Worm (Caenorhabditis elegans) whole organism, late embryonic: Measurements from ENCODE around the gene srbc-29.
"Not testable (repeated sequence)": the region's sequence is repeated elsewhere in the genome, so short reads cannot be mapped to it uniquely, and the experiment has no call there.

Source experiments
- F13H6.1 ChIP-seq: sonication (generic microtip); optimal IDR thresholded peaks from 2 replicates; lab custom pipeline; 2016; ENCODE audit warnings: missing genetic modification characterization, missing compliant biosample characterization
- T23F11.4 ChIP-seq: fragments of 200-800 bp; sonication (Bioruptor generic); optimal IDR thresholded peaks from 2 replicates; lab custom pipeline; 2018; ENCODE audit warnings: mild to moderate bottlenecking, missing genetic modification characterization, missing compliant biosample characterization
- ahr-1 ChIP-seq: sonication (generic microtip); optimal IDR thresholded peaks from 2 replicates; lab custom pipeline; 2016; ENCODE audit warnings: missing genetic modification characterization, missing compliant biosample characterization
- ceh-18 ChIP-seq: sonication (generic microtip); optimal IDR thresholded peaks from 2 replicates; lab custom pipeline; 2016; ENCODE audit warnings: missing genetic modification characterization, missing compliant biosample characterization
- ceh-19 ChIP-seq: fragments of 200-800 bp; sonication (Bioruptor generic); optimal IDR thresholded peaks from 2 replicates; lab custom pipeline; 2018; ENCODE audit warnings: mild to moderate bottlenecking, missing genetic modification characterization, missing compliant biosample characterization
- ceh-22 ChIP-seq: sonication (generic microtip); optimal IDR thresholded peaks from 2 replicates; lab custom pipeline; 2017; ENCODE audit warnings: missing biosample characterization, missing genetic modification characterization
- ceh-24 ChIP-seq: sonication (generic microtip); optimal IDR thresholded peaks from 2 replicates; lab custom pipeline; 2016; ENCODE audit warnings: mild to moderate bottlenecking, missing genetic modification characterization, missing compliant biosample characterization
- ceh-31 ChIP-seq: sonication (generic microtip); optimal IDR thresholded peaks from 2 replicates; lab custom pipeline; 2016; ENCODE audit warnings: missing genetic modification characterization, missing compliant biosample characterization
- ceh-48 ChIP-seq: sonication (generic microtip); optimal IDR thresholded peaks from 2 replicates; lab custom pipeline; 2016; ENCODE audit warnings: missing genetic modification characterization, inconsistent platforms, missing compliant biosample characterization
- dmd-4 ChIP-seq: sonication (generic microtip); optimal IDR thresholded peaks from 2 replicates; lab custom pipeline; 2016; ENCODE audit warnings: borderline replicate concordance, missing genetic modification characterization, missing compliant biosample characterization
- elt-2 ChIP-seq: sonication (generic microtip); optimal IDR thresholded peaks from 2 replicates; lab custom pipeline; 2016; ENCODE audit warnings: missing genetic modification reagents, missing genetic modification characterization, missing compliant biosample characterization
- gmeb-2 ChIP-seq: sonication (generic microtip); optimal IDR thresholded peaks from 2 replicates; lab custom pipeline; 2016; ENCODE audit warnings: missing genetic modification characterization, inconsistent platforms, missing compliant biosample characterization
- hlh-13 ChIP-seq: fragments of 200-800 bp; sonication (Bioruptor generic); optimal IDR thresholded peaks from 2 replicates; lab custom pipeline; 2018; ENCODE audit warnings: mild to moderate bottlenecking, missing genetic modification characterization, missing compliant biosample characterization
- hlh-8 ChIP-seq: sonication (generic microtip); optimal IDR thresholded peaks from 2 replicates; lab custom pipeline; 2016; ENCODE audit warnings: missing genotype, missing genetic modification characterization, missing compliant biosample characterization
- lin-11 ChIP-seq: fragments of 200-800 bp; sonication (Bioruptor generic); optimal IDR thresholded peaks from 2 replicates; lab custom pipeline; 2018; ENCODE audit warnings: mild to moderate bottlenecking, missing genetic modification characterization, missing compliant biosample characterization
- madf-2 ChIP-seq: sonication (generic microtip); optimal IDR thresholded peaks from 2 replicates; lab custom pipeline; 2017; ENCODE audit warnings: missing genetic modification characterization, missing compliant biosample characterization
- mec-3 ChIP-seq: sonication (generic microtip); optimal IDR thresholded peaks from 2 replicates; lab custom pipeline; 2016; ENCODE audit warnings: borderline replicate concordance, missing genetic modification characterization, missing compliant biosample characterization
- nfya-1 ChIP-seq: sonication (generic microtip); optimal IDR thresholded peaks from 2 replicates; lab custom pipeline; 2017; ENCODE audit warnings: missing genetic modification characterization, mild to moderate bottlenecking, missing compliant biosample characterization, antibody characterized with exemption, moderate library complexity
- nhr-232 ChIP-seq: sonication (generic microtip); optimal IDR thresholded peaks from 2 replicates; lab custom pipeline; 2016; ENCODE audit warnings: missing genetic modification characterization, missing compliant biosample characterization
- npax-4 ChIP-seq: sonication (generic microtip); optimal IDR thresholded peaks from 2 replicates; lab custom pipeline; 2016; ENCODE audit warnings: missing genetic modification characterization, missing compliant biosample characterization
- odd-2 ChIP-seq: sonication (generic microtip); optimal IDR thresholded peaks from 2 replicates; lab custom pipeline; 2017; ENCODE audit warnings: antibody characterized with exemption, mild to moderate bottlenecking, missing genetic modification characterization, missing compliant biosample characterization
- pat-9 ChIP-seq: fragments of 200-800 bp; sonication (Bioruptor generic); optimal IDR thresholded peaks from 2 replicates; lab custom pipeline; 2018; ENCODE audit warnings: mild to moderate bottlenecking, missing genetic modification characterization, moderate library complexity, missing compliant biosample characterization
- pax-1 ChIP-seq: fragments of 150-350 bp; optimal IDR thresholded peaks from 2 replicates; lab custom pipeline; 2014; ENCODE audit warnings: missing biosample characterization, missing genetic modification characterization
- pha-4 ChIP-seq: fragments of 150-350 bp; optimal IDR thresholded peaks from 2 replicates; lab custom pipeline; 2018; ENCODE audit warnings: missing biosample characterization, missing genetic modification reagents, missing genetic modification characterization
- pqm-1 ChIP-seq: sonication (generic microtip); optimal IDR thresholded peaks from 2 replicates; lab custom pipeline; 2016; ENCODE audit warnings: missing genetic modification characterization, missing compliant biosample characterization
- rnt-1 ChIP-seq: sonication (generic microtip); optimal IDR thresholded peaks from 2 replicates; lab custom pipeline; 2016; ENCODE audit warnings: missing genetic modification characterization, missing compliant biosample characterization
- syd-9 ChIP-seq: sonication (generic microtip); optimal IDR thresholded peaks from 2 replicates; lab custom pipeline; 2016; ENCODE audit warnings: mild to moderate bottlenecking, missing genetic modification characterization, moderate library complexity, missing compliant biosample characterization
- tbx-2 ChIP-seq: sonication (generic microtip); optimal IDR thresholded peaks from 2 replicates; lab custom pipeline; 2016; ENCODE audit warnings: missing genetic modification characterization, missing compliant biosample characterization
- unc-3 ChIP-seq, 2 experiments: fragments of 200-800 bp in 1 of 2; sonication (Bioruptor generic) in 1 of 2; sonication (generic microtip) in 1 of 2; conservative IDR thresholded peaks in 1 of 2; optimal IDR thresholded peaks in 1 of 2; 2 replicates each; pipeline versions ENCODE4 v1.3.6 to Lab custom; 2016 to 2022; ENCODE audit warnings: missing compliant biosample characterization in 2 of 2, missing genetic modification characterization in 2 of 2, missing genetic modification reagents in 1 of 2
- unc-55 ChIP-seq: sonication (generic microtip); optimal IDR thresholded peaks from 2 replicates; lab custom pipeline; 2017; ENCODE audit warnings: missing biosample characterization, missing genetic modification reagents, missing genetic modification characterization
- unc-86 ChIP-seq: sonication (generic microtip); optimal IDR thresholded peaks from 2 replicates; lab custom pipeline; 2016; ENCODE audit warnings: missing genetic modification characterization, missing compliant biosample characterization

The srbc-29 gene

DNA sequence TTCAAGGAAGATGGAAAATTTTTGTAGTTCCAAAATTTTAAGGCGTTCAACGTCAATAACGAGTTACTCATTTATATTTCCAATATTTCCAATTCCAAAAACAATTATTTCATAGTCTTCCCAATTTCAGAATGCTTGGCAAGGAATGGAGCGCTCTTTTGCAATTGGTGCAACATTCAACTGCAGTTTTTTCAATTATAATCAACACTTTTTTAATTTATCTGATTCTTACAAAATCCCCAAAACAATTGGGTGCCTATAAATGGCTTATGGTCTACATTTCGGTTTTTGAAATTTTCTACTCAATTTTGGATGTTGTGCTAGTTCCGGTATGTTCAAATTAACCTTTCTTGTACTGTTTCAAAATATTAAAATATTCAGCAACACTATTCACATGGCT lies 37.0 kb upstream of the srbc-29 start, which contains the start of gene str-225:
Gene str-225, plus strand, starts transcription at position 132 of the 400 bp plus-strand sequence.
- TF ChIP-seq nfya-1, result no peak
- no peak for TF ChIP-seq pat-9 (tag; lab: Kevin White, UChicago)
- TF ChIP-seq T23F11.4 (GFP tag; lab: Kevin White, UChicago), result no peak
- no peak for TF ChIP-seq syd-9 (tag; lab: Kevin White, UChicago)
- TF ChIP-seq pha-4, result no peak
- TF ChIP-seq dmd-4 (tag; lab: Kevin White, UChicago), result no peak
- no peak for TF ChIP-seq pqm-1 (tag; lab: Kevin White, UChicago)
- TF ChIP-seq ceh-22 (tag; lab: Kevin White, UChicago), result no peak
- TF ChIP-seq madf-2 (tag; lab: Kevin White, UChicago), result no peak
- no peak for TF ChIP-seq rnt-1 (tag; lab: Kevin White, UChicago)

DNA sequence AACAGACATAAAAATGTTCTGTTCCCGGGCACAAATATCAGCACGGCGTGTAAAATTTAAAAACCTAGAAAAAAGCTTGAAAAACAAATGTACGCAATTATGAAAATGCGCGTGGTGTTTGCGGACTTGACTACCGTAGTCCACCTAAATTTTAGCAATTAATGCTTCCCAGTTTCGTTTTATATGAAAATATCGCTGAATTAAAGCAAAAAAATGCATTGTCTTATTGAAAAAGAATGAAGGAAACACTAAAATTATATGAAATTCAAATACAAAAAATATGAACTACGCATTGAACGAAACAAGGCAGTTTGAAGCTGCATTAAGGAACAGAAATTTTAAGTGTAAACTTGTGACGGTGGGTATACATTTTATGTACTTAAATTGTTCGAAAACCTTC lies 35.6 kb upstream of the srbc-29 start, which contains the start of gene ugt-64:
Gene ugt-64, minus strand, starts transcription at position 101 of the 400 bp plus-strand sequence.
- TF ChIP-seq hlh-13 (GFP tag; lab: Kevin White, UChicago); ahr-1 (tag; lab: Kevin White, UChicago); nhr-232 (tag; lab: Kevin White, UChicago): not testable (repeated sequence)

DNA sequence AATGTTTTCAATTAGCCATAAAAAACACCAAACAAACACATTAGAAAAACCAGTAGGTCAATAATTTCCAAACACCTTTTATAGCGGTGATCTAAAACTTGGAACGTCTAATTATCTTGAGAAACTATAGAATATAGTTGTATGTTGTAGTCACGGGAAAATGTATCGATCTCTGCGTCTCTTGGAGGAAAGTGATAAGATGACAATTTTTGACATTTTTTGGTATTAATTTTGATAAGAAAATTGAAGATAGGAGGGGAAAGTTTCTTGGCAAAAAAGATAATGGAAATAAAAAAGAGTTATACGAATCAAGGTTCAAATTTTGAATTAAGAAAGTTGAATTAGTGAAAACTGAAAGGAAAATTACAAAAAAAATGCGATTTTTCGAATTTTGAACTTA lies 35.1 kb upstream of the srbc-29 start:
- TF ChIP-seq pax-1 (tag; lab: Kevin White, UChicago) (no peak), elt-2 (tag; lab: Kevin White, UChicago) (peak; percentile 91)

DNA sequence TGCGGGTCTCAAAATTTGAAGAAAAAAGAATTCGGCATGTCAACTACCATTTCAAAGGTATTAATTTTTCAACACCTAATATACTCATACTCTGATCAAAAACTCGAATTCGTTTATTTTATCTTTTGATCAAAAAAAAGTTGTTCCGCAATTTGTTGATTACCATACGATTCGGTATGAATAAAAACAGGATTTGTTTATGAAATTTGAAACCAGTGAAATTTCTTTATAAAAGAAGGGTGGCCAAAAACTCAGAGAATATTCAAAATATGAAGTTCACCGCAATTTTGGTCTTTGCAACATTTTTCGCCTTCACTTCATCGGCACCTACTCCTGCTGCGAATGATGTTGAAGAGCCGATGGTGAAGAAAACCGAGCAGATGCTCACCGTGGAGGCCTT lies 31.4 kb upstream of the srbc-29 start, which contains the start of the genes C07G3.8 and C07G3.10:
Gene C07G3.8, minus strand, starts transcription at position 101 of the 400 bp plus-strand sequence.
Gene C07G3.10, plus strand, starts transcription at position 270 of the 400 bp plus-strand sequence.
- TF ChIP-seq unc-3 (GFP tag; conservative IDR thresholded peaks at IDR 0.05; lab: Robert Waterston, UW) (no peak), unc-3 (tag; optimal IDR thresholded peaks at IDR 0.05; lab: Kevin White, UChicago) (no peak)

DNA sequence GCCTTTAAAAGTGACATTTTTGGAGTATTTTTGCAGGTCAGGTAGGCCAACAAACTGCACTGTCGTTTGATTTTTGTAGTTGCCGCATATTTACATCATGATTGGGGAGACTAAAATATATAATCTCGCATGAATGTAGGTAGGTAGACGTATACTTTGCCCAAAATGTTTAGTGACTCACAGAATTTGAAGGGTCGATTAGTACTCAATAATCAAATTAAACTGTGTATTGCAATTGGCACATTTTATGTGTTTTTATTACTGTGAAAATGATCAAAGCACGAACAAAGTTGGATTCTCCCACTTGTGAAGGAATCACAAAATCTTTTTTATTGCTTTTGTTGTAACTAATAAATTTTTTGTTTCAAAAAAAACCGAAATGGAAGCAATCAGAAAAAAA lies 26.2 kb upstream of the srbc-29 start, which contains the start of gene C07G3.15:
Gene C07G3.15, minus strand, starts transcription at position 101 of the 400 bp plus-strand sequence.
- TF ChIP-seq ceh-31 (tag; lab: Kevin White, UChicago) (no peak), pax-1 (tag; lab: Kevin White, UChicago) (no peak), ahr-1 (tag; lab: Kevin White, UChicago) (no peak), ceh-48 (tag; lab: Kevin White, UChicago) (no peak), npax-4 (no peak), F13H6.1 (no peak), ceh-24 (no peak)

DNA sequence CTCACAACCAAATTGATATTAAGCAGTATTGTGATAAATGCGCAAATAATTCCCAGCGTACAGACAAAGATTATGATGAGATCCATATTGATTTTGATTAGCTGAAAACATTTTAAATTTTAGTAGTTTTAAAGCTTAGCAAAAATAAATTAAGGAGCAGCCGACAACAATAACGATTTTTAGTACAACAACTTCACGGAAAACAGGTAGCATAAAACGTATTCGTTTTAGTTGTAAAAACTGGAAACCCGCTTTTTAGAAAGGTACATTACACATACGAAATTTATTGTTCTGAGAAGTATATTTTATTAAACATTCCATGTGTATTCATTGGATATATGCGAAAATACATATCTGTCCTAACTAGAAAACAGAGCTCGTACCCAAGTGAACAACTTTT lies 19.8 kb upstream of the srbc-29 start, which contains the start of gene srbc-36:
Gene srbc-36, minus strand, starts transcription at position 101 of the 400 bp plus-strand sequence.
- TF ChIP-seq madf-2 (tag; lab: Kevin White, UChicago) (no peak), gmeb-2 (tag; lab: Kevin White, UChicago) (no peak), mec-3 (tag; lab: Kevin White, UChicago) (no peak), pqm-1 (tag; lab: Kevin White, UChicago) (no peak), nhr-232 (tag; lab: Kevin White, UChicago) (no peak), pha-4 (no peak), odd-2 (tag; lab: Kevin White, UChicago) (no peak), ceh-19 (GFP tag; lab: Kevin White, UChicago) (no peak), hlh-8 (tag; lab: Kevin White, UChicago) (no peak), unc-86 (no peak), tbx-2 (no peak)

DNA sequence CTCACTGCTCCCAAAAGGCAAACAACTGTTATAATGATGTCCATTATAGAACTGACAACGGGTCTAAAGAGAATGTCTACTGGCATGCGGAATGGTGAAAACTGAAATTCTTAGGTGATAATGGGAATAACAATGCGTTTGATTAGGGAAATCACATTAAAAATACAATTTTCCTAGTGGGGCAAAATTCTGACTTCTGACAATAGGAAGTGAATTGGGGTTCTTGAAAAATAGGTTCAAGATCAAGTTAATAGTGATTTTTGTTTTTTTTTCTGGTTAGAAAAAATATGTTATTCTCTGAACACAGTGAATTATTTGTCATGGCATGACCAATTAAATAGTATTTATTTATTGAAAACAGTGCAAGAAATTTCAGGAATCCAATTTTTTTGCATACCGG lies 16.2 kb upstream of the srbc-29 start, which contains the start of gene srbc-32:
Gene srbc-32, minus strand, starts transcription at position 101 of the 400 bp plus-strand sequence.
- TF ChIP-seq unc-55 (GFP tag; lab: Kevin White, UChicago) (no peak), lin-11 (no peak), ceh-18 (tag; lab: Kevin White, UChicago) (no peak)
- TF ChIP-seq, all 69 proteins: peak for 0
